Fruit fly (Drosophila melanogaster): ENCODE measurements around the gene Mur18B.

Mur18B gene

dm6 chrX:19170791-19171190, 42.3 kb upstream of the Mur18B start, which contains the start of gene Inx5 (continued):
- TF ChIP-seq crol (GFP tag; IDR thresholded peaks at IDR 0.05) (no peak), Mad (GFP tag; optimal IDR thresholded peaks at IDR 0.05) (no peak)

dm6 chrX:19171926-19172325, 41.1 kb upstream of the Mur18B start:
- no peak for TF ChIP-seq da (GFP tag; optimal IDR thresholded peaks at IDR 0.05)
- TF ChIP-seq CG15479 (GFP tag; optimal IDR thresholded peaks at IDR 0.05), result no peak
- no peak for TF ChIP-seq gcm2 (GFP tag; optimal IDR thresholded peaks at IDR 0.05)
- TF ChIP-seq Poxn (GFP tag; IDR thresholded peaks at IDR 0.05), result no peak
- TF ChIP-seq chinmo (GFP tag; IDR thresholded peaks at IDR 0.05; ENCODE audit: partially characterized antibody), result peak; percentile 83
- no peak for TF ChIP-seq Drgx (GFP tag; IDR thresholded peaks at IDR 0.05)
- peak; percentile 62 for TF ChIP-seq crol (GFP tag; IDR thresholded peaks at IDR 0.05)
- TF ChIP-seq CG10147 (GFP tag; optimal IDR thresholded peaks at IDR 0.05), result no peak
- TF ChIP-seq CG1602 (GFP tag; optimal IDR thresholded peaks at IDR 0.05), result no peak
- peak; percentile 17 for TF ChIP-seq CG8359 (GFP tag; optimal IDR thresholded peaks at IDR 0.05; ENCODE audit: borderline replicate concordance)
- TF ChIP-seq hkb (optimal IDR thresholded peaks at IDR 0.05), result no peak
- TF ChIP-seq hkb (GFP tag; IDR thresholded peaks at IDR 0.05), result no peak
- no peak for TF ChIP-seq CG4404 (GFP tag; IDR thresholded peaks at IDR 0.05)
- no peak for TF ChIP-seq vnd (GFP tag; IDR thresholded peaks at IDR 0.05; ENCODE audit: partially characterized antibody)
- TF ChIP-seq CG12769 (tag; optimal IDR thresholded peaks at IDR 0.05), result peak; percentile 19
- TF ChIP-seq CG30431 (GFP tag; optimal IDR thresholded peaks at IDR 0.05), result no peak
- TF ChIP-seq gsb (GFP tag; IDR thresholded peaks at IDR 0.05), result no peak
- TF ChIP-seq ATbp (GFP tag; optimal IDR thresholded peaks at IDR 0.05), result no peak
- peak in 1 of 2 experiments; percentile 37 for TF ChIP-seq Hr78 (GFP tag; optimal IDR thresholded peaks at IDR 0.05)
- peak; percentile 71 for TF ChIP-seq sd (tag; optimal IDR thresholded peaks at IDR 0.05)

DNA sequence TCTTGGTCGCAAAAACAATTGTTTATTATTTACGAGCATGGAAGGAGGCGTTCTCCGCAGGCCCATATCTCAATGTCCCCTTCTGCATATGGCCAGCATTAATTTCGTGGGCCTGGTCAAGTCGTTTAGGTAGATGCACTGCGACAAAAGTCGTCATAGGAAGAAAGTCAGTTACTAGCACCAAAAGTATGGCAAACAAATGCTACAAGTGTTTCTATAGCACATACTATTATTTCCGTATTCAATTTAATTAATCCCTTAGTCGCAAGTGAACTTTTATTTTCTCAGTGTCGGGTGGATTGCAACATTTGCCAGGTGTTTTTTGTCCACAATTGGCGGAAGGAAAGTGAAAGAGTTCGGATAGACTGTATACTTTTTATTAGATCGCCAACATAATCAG, 40.1 kb upstream of the Mur18B start:
- TF ChIP-seq crc (GFP tag; optimal IDR thresholded peaks at IDR 0.05), result no peak
- no peak for TF ChIP-seq ash1 (GFP tag; optimal IDR thresholded peaks at IDR 0.05)
- TF ChIP-seq chif (GFP tag; optimal IDR thresholded peaks at IDR 0.05), result peak; percentile 17 to 57
- TF ChIP-seq Ptx1 (GFP tag; IDR thresholded peaks at IDR 0.05), result peak; percentile 39; the same call in 1 of the 2 replicates
- no peak for TF ChIP-seq eve (GFP tag; optimal IDR thresholded peaks at IDR 0.05)
- peak; percentile 5 for TF ChIP-seq CG17385 (GFP tag; optimal IDR thresholded peaks at IDR 0.05)
- TF ChIP-seq dmrt11E (tag; optimal IDR thresholded peaks at IDR 0.05), result no peak
- TF ChIP-seq sqz (GFP tag; optimal IDR thresholded peaks at IDR 0.05), result no peak
- peak; percentile 0 for TF ChIP-seq CG17359 (tag; optimal IDR thresholded peaks at IDR 0.05)
- peak; percentile 30 for TF ChIP-seq Ets65A (GFP tag)
- peak; percentile 15 for TF ChIP-seq CG7556 (GFP tag; optimal IDR thresholded peaks at IDR 0.05)
- no peak for TF ChIP-seq en (GFP tag; optimal IDR thresholded peaks at IDR 0.05)
- TF ChIP-seq dysf (GFP tag; IDR thresholded peaks at IDR 0.05), result 0 out of 3 replicates have a peak, but pooled peaks have one; percentile 36
- peak; percentile 9 for TF ChIP-seq az2 (GFP tag; optimal IDR thresholded peaks at IDR 0.05)
- TF ChIP-seq grau (tag; optimal IDR thresholded peaks at IDR 0.05), result peak; percentile 15
- TF ChIP-seq CG4424 (GFP tag; optimal IDR thresholded peaks at IDR 0.05), result peak; percentile 21
- TF ChIP-seq Sox102F (GFP tag; optimal IDR thresholded peaks at IDR 0.05), result peak; percentile 28
- TF ChIP-seq CG2199 (GFP tag; IDR thresholded peaks at IDR 0.05), result no peak
- TF ChIP-seq gcm (GFP tag; optimal IDR thresholded peaks at IDR 0.05), result no peak
- TF ChIP-seq CG12769 (tag; optimal IDR thresholded peaks at IDR 0.05), result peak; percentile 3
- TF ChIP-seq E2f1 (GFP tag; IDR thresholded peaks at IDR 0.05), result 0 out of 2 replicates have a peak, but pooled peaks have one; percentile 6
- TF ChIP-seq CG31224 (GFP tag; IDR thresholded peaks at IDR 0.05), result no peak
- TF ChIP-seq Dref (GFP tag; IDR thresholded peaks at IDR 0.05), result no peak
- TF ChIP-seq Deaf1 (tag; optimal IDR thresholded peaks at IDR 0.05), result no peak
- TF ChIP-seq zfh1 (GFP tag; IDR thresholded peaks at IDR 0.05), result 0 out of 3 replicates have a peak, but pooled peaks have one; percentile 18
- TF ChIP-seq prd (optimal IDR thresholded peaks at IDR 0.05), result no peak
- TF ChIP-seq prd (GFP tag; IDR thresholded peaks at IDR 0.05), result peak; percentile 52; the same call in 1 of the 3 replicates
- peak; percentile 6 for TF ChIP-seq fd96Cb (tag; optimal IDR thresholded peaks at IDR 0.05)
- TF ChIP-seq CrebB (tag; optimal IDR thresholded peaks at IDR 0.05), result no peak
- peak; percentile 11 for TF ChIP-seq CG7839 (tag; optimal IDR thresholded peaks at IDR 0.05)
